Worm (Caenorhabditis elegans): Measurements from ENCODE around the gene F59B2.15.

- TF ChIP-seq dmd-4 (tag; optimal IDR thresholded peaks at IDR 0.05; ENCODE audit: borderline replicate concordance) = no peak
- no peak for TF ChIP-seq ama-1 (optimal IDR thresholded peaks at IDR 0.05)
- no peak for TF ChIP-seq ceh-22 (tag; optimal IDR thresholded peaks at IDR 0.05)
- no peak for TF ChIP-seq lin-11 (tag; optimal IDR thresholded peaks at IDR 0.05)
- TF ChIP-seq hlh-30 (tag; optimal IDR thresholded peaks at IDR 0.05; ENCODE audit: insufficient read depth) = no peak
- no peak for TF ChIP-seq hlh-6 (tag; optimal IDR thresholded peaks at IDR 0.05)
- no peak for TF ChIP-seq unc-3 (GFP tag; conservative IDR thresholded peaks at IDR 0.05)
- TF ChIP-seq unc-3 (tag; optimal IDR thresholded peaks at IDR 0.05) = no peak
These were observed 17.5 kb downstream of the F59B2.15 start for ce11 chrIII:8984960-8985359.
